Worm (Caenorhabditis elegans): ENCODE results near the gene cpi-1.

cpi-1 gene

ce11 chrIV:6099770-6100169, 6.3 kb upstream of the cpi-1 start:
- no peak for TF ChIP-seq elt-4 (tag; optimal IDR thresholded peaks at IDR 0.05)
- peak; percentile 55 for TF ChIP-seq elt-2 (tag; optimal IDR thresholded peaks at IDR 0.05)

DNA sequence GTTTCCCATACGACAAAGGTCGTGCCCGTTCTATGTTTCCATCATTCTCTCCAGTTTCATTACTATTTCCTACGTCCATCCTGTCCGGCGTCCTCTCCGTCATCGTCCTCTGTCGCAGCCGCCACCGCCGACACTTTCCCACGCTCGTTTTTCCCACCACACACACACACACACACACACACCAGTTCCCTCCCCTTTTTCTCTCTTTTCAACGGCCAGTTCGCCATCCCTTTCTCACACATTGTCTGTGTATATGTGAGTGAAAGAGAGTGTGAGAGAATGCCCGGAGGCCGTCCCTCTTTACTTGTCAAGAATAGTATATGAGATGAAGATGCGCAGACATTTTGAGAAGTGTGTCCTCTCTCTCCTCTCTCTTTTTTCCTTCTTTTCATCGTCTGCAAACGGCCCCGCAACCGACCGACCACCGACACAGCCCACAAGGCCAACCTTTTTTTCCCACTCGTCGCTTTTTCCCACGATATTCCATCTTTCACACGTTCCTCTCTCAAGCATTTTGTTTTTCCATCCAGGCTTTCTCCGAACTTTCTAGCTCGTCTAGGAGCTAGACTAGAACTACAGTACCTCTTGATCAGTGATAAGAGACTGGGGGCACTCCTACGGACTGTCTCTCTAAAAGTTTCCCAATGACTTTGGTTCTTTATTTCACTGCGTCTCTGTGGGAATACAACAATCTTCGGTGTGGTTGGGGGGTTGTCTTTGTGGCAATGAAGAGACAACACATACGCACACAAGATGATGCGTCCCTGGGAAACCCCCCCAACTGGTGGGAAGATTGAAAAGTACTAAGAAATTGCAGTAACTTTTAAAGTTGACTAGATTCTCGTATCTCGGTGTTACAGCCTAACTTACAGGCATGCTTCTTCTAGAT, 3.8 kb upstream of the cpi-1 start:
- TF ChIP-seq nhr-11 (tag; optimal IDR thresholded peaks at IDR 0.05), result no peak
- peak; percentile 26 for TF ChIP-seq pat-9 (tag; optimal IDR thresholded peaks at IDR 0.05)
- no peak for TF ChIP-seq fkh-6 (tag; optimal IDR thresholded peaks at IDR 0.05)
- peak; percentile 57 for TF ChIP-seq sox-2 (GFP tag; IDR thresholded peaks at IDR 0.05)
- TF ChIP-seq ref-2 (tag; optimal IDR thresholded peaks at IDR 0.05), result peak; percentile 56
- peak; percentile 1 for TF ChIP-seq dmd-4 (tag; optimal IDR thresholded peaks at IDR 0.05; ENCODE audit: borderline replicate concordance)
- TF ChIP-seq ahr-1 (tag; optimal IDR thresholded peaks at IDR 0.05), result no peak
- TF ChIP-seq ceh-24 (tag; optimal IDR thresholded peaks at IDR 0.05), result no peak
- TF ChIP-seq madf-2 (tag; optimal IDR thresholded peaks at IDR 0.05), result no peak
- TF ChIP-seq hlh-6 (tag; optimal IDR thresholded peaks at IDR 0.05), result no peak
- TF ChIP-seq ceh-19 (GFP tag; optimal IDR thresholded peaks at IDR 0.05), result peak; percentile 55
- peak; percentile 85 for TF ChIP-seq ceh-34 (tag; optimal IDR thresholded peaks at IDR 0.05)
- TF ChIP-seq fax-1 (tag; optimal IDR thresholded peaks at IDR 0.05), result no peak
- no peak for TF ChIP-seq unc-86 (tag; optimal IDR thresholded peaks at IDR 0.05)
- TF ChIP-seq ceh-22 (tag; optimal IDR thresholded peaks at IDR 0.05), result peak; percentile 22
- TF ChIP-seq C08G9.2 (tag; optimal IDR thresholded peaks at IDR 0.05), result no peak
- peak; percentile 46 for TF ChIP-seq elt-2 (tag; optimal IDR thresholded peaks at IDR 0.05)
- no peak for TF ChIP-seq lin-11 (tag; optimal IDR thresholded peaks at IDR 0.05)
- TF ChIP-seq ceh-9 (tag; optimal IDR thresholded peaks at IDR 0.05), result no peak
- no peak for TF ChIP-seq mec-3 (tag; optimal IDR thresholded peaks at IDR 0.05; ENCODE audit: borderline replicate concordance)
- peak; percentile 56 for TF ChIP-seq sdc-2 (tag; optimal IDR thresholded peaks at IDR 0.05)
- no peak for TF ChIP-seq unc-55 (GFP tag; optimal IDR thresholded peaks at IDR 0.05)
- TF ChIP-seq elt-4 (tag; optimal IDR thresholded peaks at IDR 0.05), result no peak
- TF ChIP-seq C38D4.7 (GFP tag; optimal IDR thresholded peaks at IDR 0.05), result no peak
- peak; percentile 72 for TF ChIP-seq rnt-1 (tag; optimal IDR thresholded peaks at IDR 0.05)
- TF ChIP-seq zip-5 (tag; optimal IDR thresholded peaks at IDR 0.05), result no peak
- TF ChIP-seq ceh-45 (GFP tag; IDR thresholded peaks at IDR 0.05), result no peak
- TF ChIP-seq ceh-14 (tag; optimal IDR thresholded peaks at IDR 0.05), result peak; percentile 49
- no peak for TF ChIP-seq nhr-232 (tag; optimal IDR thresholded peaks at IDR 0.05)
- TF ChIP-seq ceh-18 (tag; optimal IDR thresholded peaks at IDR 0.05), result peak; percentile 80
- TF ChIP-seq ceh-6 (GFP tag; optimal IDR thresholded peaks at IDR 0.05), result no peak
- TF ChIP-seq ztf-16 (tag; optimal IDR thresholded peaks at IDR 0.05), result no peak
- peak; percentile 65 for TF ChIP-seq F13H6.1 (tag; optimal IDR thresholded peaks at IDR 0.05)
- TF ChIP-seq ceh-31 (tag; optimal IDR thresholded peaks at IDR 0.05), result peak; percentile 84
- no peak for TF ChIP-seq pax-1 (tag; optimal IDR thresholded peaks at IDR 0.05)
- no peak for TF ChIP-seq gmeb-2 (tag; optimal IDR thresholded peaks at IDR 0.05)
- TF ChIP-seq syd-9 (tag; optimal IDR thresholded peaks at IDR 0.05), result peak; percentile 59
- no peak for TF ChIP-seq lim-6 (tag; optimal IDR thresholded peaks at IDR 0.05)
- peak; percentile 14 for TF ChIP-seq ets-4 (tag; optimal IDR thresholded peaks at IDR 0.05)
- TF ChIP-seq hlh-30 (tag; optimal IDR thresholded peaks at IDR 0.05; ENCODE audit: insufficient read depth), result no peak
- no peak for TF ChIP-seq sox-4 (tag; optimal IDR thresholded peaks at IDR 0.05)
- no peak for TF ChIP-seq unc-3 (GFP tag; conservative IDR thresholded peaks at IDR 0.05)
- TF ChIP-seq unc-3 (tag; optimal IDR thresholded peaks at IDR 0.05), result no peak
- TF ChIP-seq ama-1 (optimal IDR thresholded peaks at IDR 0.05), result no peak
- peak; percentile 45 for TF ChIP-seq pros-1 (tag; optimal IDR thresholded peaks at IDR 0.05)
- TF ChIP-seq odd-2 (tag; optimal IDR thresholded peaks at IDR 0.05), result no peak
- no peak for TF ChIP-seq pqm-1 (tag; optimal IDR thresholded peaks at IDR 0.05)
- no peak for TF ChIP-seq pha-4 (tag; optimal IDR thresholded peaks at IDR 0.05)
- no peak for TF ChIP-seq ceh-48 (tag; optimal IDR thresholded peaks at IDR 0.05)
- no peak for TF ChIP-seq che-1 (tag; optimal IDR thresholded peaks at IDR 0.05)
